Fruit fly (Drosophila melanogaster) whole organism: Measurements from ENCODE around the gene CG34290.

Experiments
- CG8478 ChIP-seq: fragments of >200 bp; optimal IDR thresholded peaks from 2 replicates; lab custom pipeline; 2018; ENCODE audit warnings: inconsistent platforms
- EcR ChIP-seq, 2 experiments: fragments of >200 bp; optimal IDR thresholded peaks; 2 replicates each; lab custom pipeline; 2017; ENCODE audit warnings: missing biosample characterization in 2 of 2, missing genetic modification characterization in 2 of 2, missing genetic modification reagents in 2 of 2
- pan ChIP-seq: fragments of >200 bp; optimal IDR thresholded peaks from 2 replicates; lab custom pipeline; 2017

dm6 chr3R:24262923-24263322 is 26.7 kb downstream of the CG34290 start:
- TF ChIP-seq EcR (GFP tag; optimal IDR thresholded peaks at IDR 0.05; lab: Kevin White, UChicago) (no peak), pan (lab: Kevin White, UChicago) (no peak), CG8478 (lab: Kevin White, UChicago) (no peak)
